Worm (Caenorhabditis elegans): ENCODE results near the gene sra-3.

ce11 chrII:9557437-9558150 lies 17.0 kb upstream of the sra-3 start, which contains the start of gene zfp-2:
- TF ChIP-seq mes-2 (tag; optimal IDR thresholded peaks at IDR 0.05; ENCODE audit: poor library complexity, severe bottlenecking) (no peak), fkh-10 (GFP tag; optimal IDR thresholded peaks at IDR 0.05) (no peak), nhr-111 (GFP tag; optimal IDR thresholded peaks at IDR 0.05) (no peak), madf-5 (GFP tag; IDR thresholded peaks at IDR 0.05) (no peak), lin-13 (GFP tag; optimal IDR thresholded peaks at IDR 0.05) (no peak)

Data from whole organism, L4 larva.